Worm (Caenorhabditis elegans) whole organism, L3 larva: ENCODE results near the gene irld-42.

Experiments used
- ZK546.5 ChIP-seq: sonication (generic microtip); optimal IDR thresholded peaks from 2 replicates; lab custom pipeline; 2017; ENCODE audit warnings: missing biosample characterization, missing genetic modification characterization
- aly-2 ChIP-seq: fragments of 150-350 bp; optimal IDR thresholded peaks from 2 replicates; lab custom pipeline; 2014; ENCODE audit warnings: missing biosample characterization, missing genetic modification characterization
- daf-12 ChIP-seq: fragments of 150-350 bp; optimal IDR thresholded peaks from 2 replicates; lab custom pipeline; 2014; ENCODE audit warnings: missing biosample characterization, missing genetic modification reagents, missing genetic modification characterization
- egl-5 ChIP-seq: fragments of 150-350 bp; optimal IDR thresholded peaks from 2 replicates; lab custom pipeline; 2017; ENCODE audit warnings: missing biosample characterization, missing genetic modification reagents, missing genetic modification characterization, inconsistent platforms
- elt-1 ChIP-seq: fragments of 150-350 bp; optimal IDR thresholded peaks from 2 replicates; lab custom pipeline; 2014; ENCODE audit warnings: missing biosample characterization, missing genetic modification characterization
- elt-2 ChIP-seq: sonication (generic microtip); optimal IDR thresholded peaks from 2 replicates; lab custom pipeline; 2016; ENCODE audit warnings: missing genetic modification reagents, mild to moderate bottlenecking, missing genetic modification characterization, missing compliant biosample characterization
- elt-3 ChIP-seq, 3 experiments: fragments of 150-350 bp in 1 of 3; sonication (generic microtip) in 2 of 3; optimal IDR thresholded peaks; 2 replicates in 2 of 3; 4 replicates in 1 of 3; lab custom pipeline; 2014 to 2017; ENCODE audit warnings: missing biosample characterization in 3 of 3, missing genetic modification characterization in 3 of 3
- fkh-10 ChIP-seq: sonication (generic microtip); optimal IDR thresholded peaks from 2 replicates; lab custom pipeline; 2017; ENCODE audit warnings: missing biosample characterization, missing genetic modification reagents, missing genetic modification characterization
- lin-39 ChIP-seq: fragments of 150-350 bp; optimal IDR thresholded peaks from 2 replicates; lab custom pipeline; 2018; ENCODE audit warnings: missing biosample characterization, missing genetic modification reagents, missing genetic modification characterization
- mdl-1 ChIP-seq: fragments of 150-350 bp; optimal IDR thresholded peaks from 2 replicates; lab custom pipeline; 2014; ENCODE audit warnings: missing biosample characterization, missing genetic modification characterization
- snpc-4 ChIP-seq: fragments of 150-350 bp; optimal IDR thresholded peaks from 2 replicates; lab custom pipeline; 2014; ENCODE audit warnings: missing biosample characterization, missing genetic modification characterization
- tbx-2 ChIP-seq: sonication (generic microtip); optimal IDR thresholded peaks from 2 replicates; lab custom pipeline; 2016; ENCODE audit warnings: mild to moderate bottlenecking, missing genetic modification characterization, missing compliant biosample characterization
- unc-39 ChIP-seq: sonication (generic microtip); optimal IDR thresholded peaks from 4 replicates; lab custom pipeline; 2017; ENCODE audit warnings: missing biosample characterization, missing genetic modification characterization
- unc-62 ChIP-seq: fragments of 150-350 bp; sonication (generic microtip); optimal IDR thresholded peaks from 4 replicates; lab custom pipeline; 2014; ENCODE audit warnings: missing biosample characterization, missing genetic modification reagents, missing genetic modification characterization

ce11 chrV:1699228-1699795, 31.0 kb downstream of the irld-42 start:
- TF ChIP-seq elt-2 (tag; lab: Kevin White, UChicago) (no peak), tbx-2 (tag; lab: Kevin White, UChicago) (no peak), unc-39 (tag; lab: Kevin White, UChicago) (no peak), fkh-10 (GFP tag; lab: Kevin White, UChicago) (no peak), snpc-4 (tag; lab: Kevin White, UChicago) (no peak), elt-1 (tag; lab: Kevin White, UChicago) (no peak), egl-5 (tag; lab: Kevin White, UChicago) (no peak), mdl-1 (no peak), daf-12 (no peak), lin-39 (tag; lab: Kevin White, UChicago) (no peak), ZK546.5 (no peak), elt-3 (tag; optimal IDR thresholded peaks at IDR 0.05; lab: Kevin White, UChicago) (no peak), unc-62 (no peak), aly-2 (tag; lab: Kevin White, UChicago) (no peak)
